Worm (Caenorhabditis elegans) whole organism, young adult: ENCODE data around the gene W10C6.2.

ENCODE experiments used
- F49E8.2 ChIP-seq: sonication (generic microtip); optimal IDR thresholded peaks from 3 replicates; lab custom pipeline; 2017; ENCODE audit warnings: missing genetic modification characterization, mild to moderate bottlenecking, missing compliant biosample characterization, antibody characterized with exemption, moderate library complexity; ENCODE audit not compliant: insufficient read depth
- Y53F4B.3 ChIP-seq: fragments of 200-800 bp; sonication (Bioruptor generic); IDR thresholded peaks from 2 replicates; pipeline ENCODE4 v1.3.6; 2022; ENCODE audit warnings: missing genetic modification reagents, missing genetic modification characterization, missing compliant biosample characterization
- hmg-1.2 ChIP-seq: fragments of 200-800 bp; sonication (Bioruptor generic); IDR thresholded peaks from 2 replicates; pipeline ENCODE4 v1.3.6; 2022; ENCODE audit warnings: missing genetic modification reagents, missing genetic modification characterization, missing compliant biosample characterization
- hsf-1 ChIP-seq: fragments of 200-800 bp; sonication (Bioruptor generic); IDR thresholded peaks from 2 replicates; pipeline ENCODE4 v1.3.6; 2022; ENCODE audit warnings: missing genetic modification reagents, missing genetic modification characterization, missing compliant biosample characterization
- let-607 ChIP-seq, 2 experiments: fragments of 200-800 bp in 1 of 2; sonication (Bioruptor generic) in 1 of 2; sonication (generic microtip) in 1 of 2; optimal IDR thresholded peaks; 2 replicates each; lab custom pipeline; 2016 to 2018; ENCODE audit warnings: mild to moderate bottlenecking in 2 of 2, missing compliant biosample characterization in 2 of 2, missing genetic modification characterization in 2 of 2, moderate library complexity in 2 of 2, missing genotype in 1 of 2
- lin-26 ChIP-seq: fragments of 200-800 bp; sonication (Bioruptor generic); IDR thresholded peaks from 2 replicates; pipeline ENCODE4 v1.3.6; 2022; ENCODE audit warnings: missing genetic modification reagents, missing genetic modification characterization, missing compliant biosample characterization
- lsl-1 ChIP-seq: fragments of 200-800 bp; sonication (Bioruptor generic); optimal IDR thresholded peaks from 2 replicates; lab custom pipeline; 2018; ENCODE audit warnings: mild to moderate bottlenecking, missing genetic modification characterization, moderate library complexity, missing compliant biosample characterization
- pha-4 ChIP-seq: fragments of 150-350 bp; sonication (generic microtip); optimal IDR thresholded peaks from 2 replicates; lab custom pipeline; 2014; ENCODE audit warnings: missing biosample characterization, missing genetic modification reagents, missing genetic modification characterization
- rec-8 ChIP-seq, 2 experiments: sonication (generic microtip); optimal IDR thresholded peaks; 2 replicates each; lab custom pipeline; 2016; ENCODE audit warnings: mild to moderate bottlenecking in 2 of 2, missing genetic modification characterization in 2 of 2, missing genetic modification reagents in 2 of 2, missing genotype in 2 of 2, missing biosample characterization in 1 of 2, missing compliant biosample characterization in 1 of 2, moderate library complexity in 1 of 2
- sea-2 ChIP-seq: fragments of 200-800 bp; sonication (Bioruptor generic); IDR thresholded peaks from 2 replicates; pipeline ENCODE4 v1.3.6; 2022; ENCODE audit warnings: missing genetic modification characterization, missing compliant biosample characterization
- snpc-4 ChIP-seq, 5 experiments: fragments of 150-350 bp in 1 of 5; sonication (generic microtip) in 4 of 5; optimal IDR thresholded peaks; 2 replicates each; lab custom pipeline; 2014 to 2018; ENCODE audit warnings: missing genetic modification characterization in 5 of 5, missing biosample characterization in 3 of 5, antibody characterized with exemption in 2 of 5, mild to moderate bottlenecking in 2 of 5, missing compliant biosample characterization in 2 of 5, missing genotype in 2 of 5, moderate library complexity in 2 of 5, missing genetic modification reagents in 1 of 5
- unc-130 ChIP-seq: sonication (generic microtip); optimal IDR thresholded peaks from 2 replicates; lab custom pipeline; 2016; ENCODE audit warnings: missing genetic modification reagents, missing genetic modification characterization, missing compliant biosample characterization

DNA sequence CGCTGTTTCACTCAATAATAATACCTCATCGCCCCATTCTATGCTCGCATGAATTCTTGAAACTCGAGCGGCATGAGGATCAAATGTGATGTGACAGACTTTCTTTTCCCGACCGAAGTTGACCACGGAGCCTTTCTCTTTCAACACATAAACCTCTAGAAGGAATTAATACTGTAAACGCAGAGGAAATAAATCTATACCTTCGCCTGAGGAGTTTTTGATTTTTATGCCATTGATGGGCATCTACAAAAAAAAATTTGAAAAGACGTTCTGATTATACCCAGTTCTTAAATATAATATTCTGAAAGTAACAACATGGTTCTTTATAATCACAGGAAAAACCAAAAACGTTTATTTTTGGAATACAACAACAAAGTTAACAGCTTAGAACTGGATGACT, 25.5 kb downstream of the W10C6.2 start, which contains the start of gene nbs-1:
- TF ChIP-seq hmg-1.2 (GFP tag; lab: Robert Waterston, UW) (0 out of 2 replicates have a peak, but pooled peaks have one; percentile 14), sea-2 (GFP tag; lab: Robert Waterston, UW) (no peak), lsl-1 (GFP tag; lab: Kevin White, UChicago) (peak; percentile 39), pha-4 (tag; lab: Kevin White, UChicago) (no peak), Y53F4B.3 (GFP tag; lab: Robert Waterston, UW) (no peak), hsf-1 (GFP tag; lab: Robert Waterston, UW) (peak; percentile 73), unc-130 (no peak), F49E8.2 (tag; lab: Kevin White, UChicago) (no peak), lin-26 (0 out of 2 replicates have a peak, but pooled peaks have one; percentile 57), snpc-4 (GFP tag; optimal IDR thresholded peaks at IDR 0.05; lab: Kevin White, UChicago) (no peak), snpc-4 (tag; optimal IDR thresholded peaks at IDR 0.05; lab: Kevin White, UChicago) (no peak), rec-8 (tag; optimal IDR thresholded peaks at IDR 0.05; lab: Kevin White, UChicago) (no peak), let-607 (tag; optimal IDR thresholded peaks at IDR 0.05; lab: Kevin White, UChicago) (no peak)
